Worm (Caenorhabditis elegans) whole organism, L1 larva: ENCODE measurements around the gene gst-26.

ENCODE experiments used
- ama-1 ChIP-seq: fragments of 150-350 bp; optimal IDR thresholded peaks from 2 replicates; lab custom pipeline; 2014
- efl-1 ChIP-seq, 4 experiments: fragments of 150-350 bp; optimal IDR thresholded peaks in 3 of 4; peaks in 1 of 4; 1 replicate in 1 of 4; 2 replicates in 3 of 4; lab custom pipeline; 2014; ENCODE audit warnings: missing biosample characterization in 2 of 4, missing genetic modification characterization in 2 of 4, missing genetic modification reagents in 2 of 4
- egl-27 ChIP-seq, 2 experiments: fragments of 150-350 bp in 1 of 2; sonication (generic microtip); optimal IDR thresholded peaks; 3 replicates each; lab custom pipeline; 2017 to 2018; ENCODE audit warnings: missing biosample characterization in 2 of 2, missing genetic modification characterization in 2 of 2, missing genetic modification reagents in 2 of 2
- lin-14 ChIP-seq: fragments of 200-800 bp; sonication (Bioruptor generic); optimal IDR thresholded peaks from 2 replicates; lab custom pipeline; 2018; ENCODE audit warnings: mild to moderate bottlenecking, missing genetic modification characterization, moderate library complexity, missing compliant biosample characterization
- lin-15B ChIP-seq: fragments of 150-350 bp; sonication (generic microtip); optimal IDR thresholded peaks from 3 replicates; lab custom pipeline; 2014; ENCODE audit warnings: missing biosample characterization, missing genetic modification characterization
- lin-39 ChIP-seq: fragments of 150-350 bp; optimal IDR thresholded peaks from 2 replicates; lab custom pipeline; 2014; ENCODE audit warnings: missing biosample characterization, missing genetic modification reagents, missing genetic modification characterization
- lsy-2 ChIP-seq, 2 experiments: fragments of 150-350 bp; optimal IDR thresholded peaks; 2 replicates each; lab custom pipeline; 2014; ENCODE audit warnings: missing biosample characterization in 2 of 2, missing genetic modification characterization in 2 of 2
- nhr-20 ChIP-seq: sonication (generic microtip); optimal IDR thresholded peaks from 2 replicates; lab custom pipeline; 2016; ENCODE audit warnings: mild to moderate bottlenecking, missing genetic modification characterization, missing compliant biosample characterization
- nhr-237 ChIP-seq: fragments of 150-350 bp; optimal IDR thresholded peaks from 2 replicates; lab custom pipeline; 2014; ENCODE audit warnings: missing biosample characterization, missing genetic modification characterization
- nhr-28 ChIP-seq: fragments of 150-350 bp; optimal IDR thresholded peaks from 2 replicates; lab custom pipeline; 2014; ENCODE audit warnings: missing biosample characterization, missing genetic modification characterization
- skn-1 ChIP-seq: fragments of 150-350 bp; optimal IDR thresholded peaks from 2 replicates; lab custom pipeline; 2014; ENCODE audit warnings: missing biosample characterization, missing genetic modification characterization
- unc-130 ChIP-seq: fragments of 150-350 bp; optimal IDR thresholded peaks from 2 replicates; lab custom pipeline; 2017; ENCODE audit warnings: missing biosample characterization, missing genetic modification characterization, inconsistent platforms
- ztf-11 ChIP-seq, 2 experiments: sonication (generic microtip); optimal IDR thresholded peaks; 2 replicates each; lab custom pipeline; 2016 to 2017; ENCODE audit warnings: missing genetic modification characterization in 2 of 2, missing biosample characterization in 1 of 2, missing compliant biosample characterization in 1 of 2
- ztf-4 ChIP-seq: fragments of 150-350 bp; optimal IDR thresholded peaks from 2 replicates; lab custom pipeline; 2014; ENCODE audit warnings: missing biosample characterization, missing genetic modification characterization

DNA sequence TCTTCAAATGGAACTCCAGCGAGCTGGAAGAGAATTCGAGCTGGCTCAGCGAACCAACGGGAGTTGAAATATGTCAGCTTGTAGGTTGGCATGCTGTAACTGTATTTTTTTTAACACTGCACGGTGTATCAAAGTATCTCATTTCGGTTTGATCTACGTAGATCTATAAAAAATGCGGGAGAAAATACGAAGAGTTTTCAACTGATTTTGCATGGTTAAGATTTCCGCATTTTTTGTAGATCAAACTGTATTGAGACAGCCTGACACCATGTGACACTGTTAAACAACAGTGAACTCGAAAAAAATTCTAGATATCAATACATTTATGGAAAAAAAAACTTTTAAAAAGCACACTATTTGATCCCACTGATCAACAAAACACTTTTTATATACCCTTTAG lies 14.1 kb upstream of the gst-26 start, which contains the start of gene gst-32:
- TF ChIP-seq lin-15B = no peak
- TF ChIP-seq lin-39 (tag; lab: Kevin White, UChicago) = no peak
- TF ChIP-seq unc-130 (tag; lab: Kevin White, UChicago) = no peak
- no peak for TF ChIP-seq lin-14 (GFP tag; lab: Kevin White, UChicago)
- TF ChIP-seq skn-1 (tag; lab: Kevin White, UChicago) = no peak
- no peak for TF ChIP-seq ztf-11 (tag; optimal IDR thresholded peaks at IDR 0.05; lab: Kevin White, UChicago)
- TF ChIP-seq nhr-20 = no peak
- TF ChIP-seq nhr-237 (tag; lab: Kevin White, UChicago) = no peak
- TF ChIP-seq nhr-28 (tag; lab: Kevin White, UChicago) = no peak
- no peak for TF ChIP-seq efl-1 (optimal IDR thresholded peaks at IDR 0.05; lab: Kevin White, UChicago)
- no peak for TF ChIP-seq efl-1 (GFP tag; optimal IDR thresholded peaks at IDR 0.05 in 1 of 2; lab: Kevin White, UChicago)
- TF ChIP-seq egl-27 (tag; optimal IDR thresholded peaks at IDR 0.05; lab: Kevin White, UChicago) = no peak
- TF ChIP-seq lsy-2 (tag; optimal IDR thresholded peaks at IDR 0.05; lab: Kevin White, UChicago) = no peak
- no peak for TF ChIP-seq ama-1 (lab: Kevin White, UChicago)
- TF ChIP-seq ztf-4 = no peak
